ENCODE assay signal across 3 worm cellular contexts in genomic region chrIV:15361884-15362283, ce11.
TF ChIP-seq lines count a peak whose summit lies in the region.

No protein-coding gene starts in this region.

TF ChIP-seq in whole organism, L1 larva, 84 proteins besides CTCF, POLR2A, EP300 and RAD21:
- no peak for TF ChIP-seq efl-3 (GFP tag; optimal IDR thresholded peaks at IDR 0.05; lab: Kevin White, UChicago)
- TF ChIP-seq ceh-63 (GFP tag; optimal IDR thresholded peaks at IDR 0.05; lab: Kevin White, UChicago), result no peak
- TF ChIP-seq nhr-85 (tag; lab: Kevin White, UChicago), result peak; percentile 44
- TF ChIP-seq mef-2 (tag; optimal IDR thresholded peaks at IDR 0.05; lab: Kevin White, UChicago), result no peak
- TF ChIP-seq unc-86 (tag; optimal IDR thresholded peaks at IDR 0.05; lab: Kevin White, UChicago), result peak; percentile 13
- TF ChIP-seq ztf-11 (tag; optimal IDR thresholded peaks at IDR 0.05; lab: Kevin White, UChicago), result no peak
- no peak for TF ChIP-seq nhr-237 (tag; optimal IDR thresholded peaks at IDR 0.05; lab: Kevin White, UChicago)
- TF ChIP-seq nhr-84 (tag; optimal IDR thresholded peaks at IDR 0.05; lab: Kevin White, UChicago), result no peak

TF ChIP-seq in whole organism, L2 larva, 48 proteins besides CTCF, POLR2A, EP300 and RAD21:
- TF ChIP-seq ceh-82 (tag; optimal IDR thresholded peaks at IDR 0.05; lab: Kevin White, UChicago) (no peak), unc-55 (GFP tag; optimal IDR thresholded peaks at IDR 0.05; lab: Kevin White, UChicago) (peak; percentile 45)

TF ChIP-seq in whole organism, L4 larva, 104 proteins besides CTCF, POLR2A, EP300 and RAD21:
- TF ChIP-seq aha-1 (tag; lab: Kevin White, UChicago) (peak; percentile 62), ces-1 (GFP tag; optimal IDR thresholded peaks at IDR 0.05; lab: Kevin White, UChicago) (no peak), unc-62 (GFP tag; optimal IDR thresholded peaks at IDR 0.05 in 1 of 2; lab: Kevin White, UChicago) (peak in 1 of 2 experiments; percentile 64), unc-62 (tag; optimal IDR thresholded peaks at IDR 0.05; lab: Kevin White, UChicago) (no peak)

Comparison
In these comparisons a context has a peak if more than half of its experiments do, and no peak if none do; other contexts are left out.
1. Of the 29 proteins assayed by ChIP-seq in both whole organism, L4 larva and whole organism, L1 larva: peak only in whole organism, L4 larva: aha-1; only in whole organism, L1 larva: none; in both: none; in neither: 27; mixed calls (peak in some experiments, not most) for 1.